Worm (Caenorhabditis elegans) whole organism, L2 larva: Measurements from ENCODE around the gene T28F3.5.

Experiments
- fos-1 ChIP-seq: fragments of 150-350 bp; optimal IDR thresholded peaks from 2 replicates; lab custom pipeline; 2014; ENCODE audit warnings: missing biosample characterization, missing genetic modification characterization
- nhr-21 ChIP-seq: fragments of 150-350 bp; optimal IDR thresholded peaks from 2 replicates; lab custom pipeline; 2014; ENCODE audit warnings: missing biosample characterization, missing genetic modification characterization

- TF ChIP-seq fos-1 (tag; lab: Kevin White, UChicago) (no peak), nhr-21 (no peak)
Measured at ce11 chrIV:17280441-17280939, 14.1 kb upstream of the T28F3.5 start.
